Fruit fly (Drosophila melanogaster) whole organism, embryonic: ENCODE results near the gene CG10343.
A peak's percentile ranks its signal among the peaks of the same experiment; 100 is the strongest.

Source experiments
- CG10543 ChIP-seq: fragments of 200-800 bp; sonication (Bioruptor generic); optimal IDR thresholded peaks from 3 replicates; lab custom pipeline; 2017; ENCODE audit warnings: missing biosample characterization, mild to moderate bottlenecking, missing genetic modification characterization, moderate library complexity
- CG14441 ChIP-seq: fragments of 200-800 bp; sonication (Bioruptor generic); IDR thresholded peaks from 2 replicates; pipeline ENCODE4 v1.3.6; 2022; ENCODE audit warnings: missing biosample characterization, missing genetic modification characterization
- CG17568 ChIP-seq: fragments of 200-800 bp; sonication (Bioruptor generic); optimal IDR thresholded peaks from 2 replicates; lab custom pipeline; 2018; ENCODE audit warnings: missing biosample characterization, mild to moderate bottlenecking, missing genetic modification characterization, moderate library complexity
- CG18011 ChIP-seq: fragments of 200-800 bp; sonication (Bioruptor generic); optimal IDR thresholded peaks from 2 replicates; lab custom pipeline; 2017; ENCODE audit warnings: missing biosample characterization, missing genetic modification characterization, mild to moderate bottlenecking, moderate library complexity, missing genotype
- CG18764 ChIP-seq: fragments of 200-800 bp; sonication (Bioruptor generic); optimal IDR thresholded peaks from 3 replicates; lab custom pipeline; 2016; ENCODE audit warnings: missing biosample characterization, missing genetic modification characterization
- CG2120 ChIP-seq: fragments of 200-800 bp; sonication (Bioruptor generic); optimal IDR thresholded peaks from 3 replicates; lab custom pipeline; 2016; ENCODE audit warnings: missing biosample characterization, missing genetic modification characterization
- CG2129 ChIP-seq: fragments of 200-800 bp; sonication (Bioruptor generic); IDR thresholded peaks from 2 replicates; pipeline ENCODE4 v1.3.6; 2022; ENCODE audit warnings: missing biosample characterization, missing genetic modification characterization; ENCODE audit not compliant: partially characterized antibody
- CG31224 ChIP-seq: fragments of 200-800 bp; sonication (Bioruptor generic); IDR thresholded peaks from 2 replicates; pipeline ENCODE4 v1.3.6; 2022; ENCODE audit warnings: missing biosample characterization, missing genetic modification characterization
- CG32772 ChIP-seq: fragments of 200-800 bp; sonication (Bioruptor generic); IDR thresholded peaks from 2 replicates; pipeline ENCODE4 v1.3.6; 2022; ENCODE audit warnings: missing biosample characterization, missing genetic modification characterization
- CG4404 ChIP-seq: fragments of 200-800 bp; sonication (Bioruptor generic); IDR thresholded peaks from 2 replicates; pipeline ENCODE4 v1.3.6; 2022; ENCODE audit warnings: missing biosample characterization, missing genetic modification characterization
- CG6654 ChIP-seq: fragments of 200-800 bp; sonication (Bioruptor generic); optimal IDR thresholded peaks from 2 replicates; lab custom pipeline; 2017; ENCODE audit warnings: missing biosample characterization, mild to moderate bottlenecking, missing genetic modification characterization
- CG6689 ChIP-seq: fragments of 200-800 bp; sonication (Bioruptor generic); IDR thresholded peaks from 2 replicates; pipeline ENCODE4 v1.3.6; 2022; ENCODE audit warnings: missing biosample characterization, missing genetic modification characterization
- CG7556 ChIP-seq: fragments of 200-800 bp; sonication (Bioruptor generic); optimal IDR thresholded peaks from 2 replicates; lab custom pipeline; 2017; ENCODE audit warnings: missing biosample characterization, mild to moderate bottlenecking, missing genetic modification characterization
- CG7928 ChIP-seq: fragments of 200-800 bp; sonication (Bioruptor generic); optimal IDR thresholded peaks from 2 replicates; lab custom pipeline; 2017; ENCODE audit warnings: missing biosample characterization, mild to moderate bottlenecking, missing genetic modification characterization
- CG8765 ChIP-seq: fragments of 200-800 bp; sonication (Bioruptor generic); IDR thresholded peaks from 2 replicates; pipeline ENCODE4 v1.3.6; 2022; ENCODE audit warnings: missing biosample characterization, missing genetic modification characterization
- Chrac-16 ChIP-seq: fragments of 200-800 bp; sonication (Bioruptor generic); optimal IDR thresholded peaks from 3 replicates; lab custom pipeline; 2016; ENCODE audit warnings: missing biosample characterization, missing genetic modification characterization
- HLH4C ChIP-seq: fragments of 200-800 bp; sonication (Bioruptor generic); IDR thresholded peaks from 3 replicates; pipeline ENCODE4 v1.3.6; 2022; ENCODE audit warnings: missing biosample characterization, missing genetic modification characterization; ENCODE audit not compliant: partially characterized antibody
- HmgZ ChIP-seq: fragments of 200-800 bp; sonication (Bioruptor generic); optimal IDR thresholded peaks from 2 replicates; lab custom pipeline; 2018; ENCODE audit warnings: missing biosample characterization, mild to moderate bottlenecking, missing genetic modification characterization
- Nf-YC ChIP-seq: fragments of 200-800 bp; optimal IDR thresholded peaks from 3 replicates; lab custom pipeline; 2019; ENCODE audit warnings: missing biosample characterization, mild to moderate bottlenecking, missing genetic modification characterization, moderate library complexity
- Oaz ChIP-seq: fragments of 200-800 bp; sonication (Bioruptor generic); IDR thresholded peaks from 2 replicates; pipeline ENCODE4 v1.3.6; 2022; ENCODE audit warnings: missing biosample characterization, missing genetic modification characterization
- Poxn ChIP-seq: fragments of 200-800 bp; sonication (Bioruptor generic); IDR thresholded peaks from 2 replicates; pipeline ENCODE4 v1.3.6; 2022; ENCODE audit warnings: missing biosample characterization, missing genetic modification characterization
- Rfx ChIP-seq: fragments of 200-800 bp; sonication (Bioruptor generic); IDR thresholded peaks from 2 replicates; pipeline ENCODE4 v1.3.6; 2022; ENCODE audit warnings: missing biosample characterization, missing genetic modification characterization
- Xrp1 ChIP-seq: fragments of 200-800 bp; sonication (Bioruptor generic); IDR thresholded peaks from 2 replicates; pipeline ENCODE4 v1.3.6; 2022; ENCODE audit warnings: missing biosample characterization, missing genetic modification characterization
- az2 ChIP-seq: fragments of 200-800 bp; sonication (Bioruptor generic); optimal IDR thresholded peaks from 3 replicates; lab custom pipeline; 2016; ENCODE audit warnings: missing biosample characterization, missing genetic modification characterization
- bowl ChIP-seq: fragments of 200-800 bp; sonication (Bioruptor generic); IDR thresholded peaks from 2 replicates; pipeline ENCODE4 v1.3.6; 2022; ENCODE audit warnings: missing biosample characterization, missing genetic modification characterization
- cwo ChIP-seq: fragments of 200-800 bp; sonication (Bioruptor generic); optimal IDR thresholded peaks from 3 replicates; lab custom pipeline; 2017; ENCODE audit warnings: missing biosample characterization, missing genetic modification characterization, mild to moderate bottlenecking, moderate library complexity, missing genetic modification reagents
- da ChIP-seq: fragments of 200-800 bp; sonication (Bioruptor generic); optimal IDR thresholded peaks from 2 replicates; lab custom pipeline; 2016; ENCODE audit warnings: missing biosample characterization, missing genetic modification characterization
- dimm ChIP-seq: fragments of 200-800 bp; sonication (Bioruptor generic); IDR thresholded peaks from 2 replicates; pipeline ENCODE4 v1.3.6; 2022; ENCODE audit warnings: missing biosample characterization, missing genetic modification characterization
- disco-r ChIP-seq: fragments of 200-800 bp; sonication (Bioruptor generic); optimal IDR thresholded peaks from 2 replicates; lab custom pipeline; 2016; ENCODE audit warnings: missing biosample characterization, missing genetic modification characterization
- exex ChIP-seq: fragments of 200-800 bp; sonication (Bioruptor generic); optimal IDR thresholded peaks from 4 replicates; lab custom pipeline; 2018; ENCODE audit warnings: missing biosample characterization, mild to moderate bottlenecking, missing genetic modification characterization, moderate library complexity
- fru ChIP-seq: fragments of >200 bp; optimal IDR thresholded peaks from 2 replicates; lab custom pipeline; 2017
- gem ChIP-seq: fragments of 200-800 bp; sonication (Bioruptor generic); optimal IDR thresholded peaks from 2 replicates; lab custom pipeline; 2019; ENCODE audit warnings: missing biosample characterization, mild to moderate bottlenecking, missing genetic modification characterization, moderate library complexity
- hkb ChIP-seq, 2 experiments: fragments of 200-800 bp in 1 of 2; fragments of >200 bp in 1 of 2; sonication (Bioruptor generic) in 1 of 2; IDR thresholded peaks in 1 of 2; optimal IDR thresholded peaks in 1 of 2; 2 replicates each; pipeline versions ENCODE4 v1.3.6 to Lab custom; 2017 to 2022; ENCODE audit warnings: missing biosample characterization in 1 of 2, missing genetic modification characterization in 1 of 2
- insv ChIP-seq, 2 experiments: fragments of 200-800 bp; sonication (Bioruptor generic); optimal IDR thresholded peaks; 3 replicates each; lab custom pipeline; 2016 to 2018; ENCODE audit warnings: missing biosample characterization in 2 of 2, missing genetic modification characterization in 2 of 2
- inv ChIP-seq: fragments of 200-800 bp; sonication (Bioruptor generic); IDR thresholded peaks from 2 replicates; pipeline ENCODE4 v1.3.6; 2022; ENCODE audit warnings: missing biosample characterization, missing genetic modification characterization; ENCODE audit not compliant: partially characterized antibody
- mirr ChIP-seq: fragments of 200-800 bp; sonication (Bioruptor generic); optimal IDR thresholded peaks from 3 replicates; lab custom pipeline; 2018; ENCODE audit warnings: missing biosample characterization, mild to moderate bottlenecking, missing genetic modification characterization
- nerfin-1 ChIP-seq: fragments of 200-800 bp; sonication (Bioruptor generic); optimal IDR thresholded peaks from 3 replicates; lab custom pipeline; 2019; ENCODE audit warnings: missing biosample characterization, mild to moderate bottlenecking, missing genetic modification characterization, moderate library complexity
- odd ChIP-seq: fragments of 200-800 bp; sonication (Bioruptor generic); optimal IDR thresholded peaks from 2 replicates; lab custom pipeline; 2017; ENCODE audit warnings: missing biosample characterization, mild to moderate bottlenecking, missing genetic modification characterization
- otp ChIP-seq: fragments of 200-800 bp; sonication (Bioruptor generic); IDR thresholded peaks from 3 replicates; pipeline ENCODE4, ENCODE4 v1.3.6; 2022; ENCODE audit warnings: missing biosample characterization, missing genetic modification characterization
- pan ChIP-seq, 4 experiments: fragments of >200 bp in 3 of 4; fragments of 200-800 bp in 1 of 4; sonication (Bioruptor generic) in 1 of 4; optimal IDR thresholded peaks in 3 of 4; IDR thresholded peaks in 1 of 4; 2 replicates each; pipeline versions ENCODE4 v1.3.6 to Lab custom; 2017 to 2022; ENCODE audit warnings: missing biosample characterization in 2 of 4, missing genetic modification characterization in 2 of 4, mixed read lengths in 1 of 4
- pfk ChIP-seq: fragments of 200-800 bp; sonication (Bioruptor generic); optimal IDR thresholded peaks from 2 replicates; lab custom pipeline; 2018; ENCODE audit warnings: missing biosample characterization, mild to moderate bottlenecking, missing genetic modification characterization, moderate library complexity
- pho ChIP-seq: fragments of 200-800 bp; sonication (Bioruptor generic); optimal IDR thresholded peaks from 2 replicates; lab custom pipeline; 2016; ENCODE audit warnings: missing biosample characterization, missing genetic modification characterization
- psq ChIP-seq: fragments of 200-800 bp; sonication (Bioruptor generic); optimal IDR thresholded peaks from 2 replicates; lab custom pipeline; 2017; ENCODE audit warnings: missing biosample characterization, missing genetic modification characterization
- seq ChIP-seq: fragments of 200-800 bp; sonication (Bioruptor generic); IDR thresholded peaks from 2 replicates; pipeline ENCODE4 v1.3.6; 2022; ENCODE audit warnings: missing biosample characterization, missing genetic modification characterization
- sim ChIP-seq: fragments of 200-800 bp; sonication (Bioruptor generic); IDR thresholded peaks from 2 replicates; pipeline ENCODE4 v1.3.6; 2022; ENCODE audit warnings: missing biosample characterization, missing genetic modification characterization
- slbo ChIP-seq: fragments of 200-800 bp; sonication (Bioruptor generic); IDR thresholded peaks from 2 replicates; pipeline ENCODE4 v1.3.6; 2022; ENCODE audit warnings: missing biosample characterization, missing genetic modification characterization
- ssp ChIP-seq: fragments of 200-800 bp; sonication (Bioruptor generic); IDR thresholded peaks from 2 replicates; pipeline ENCODE4 v1.3.6; 2022; ENCODE audit warnings: missing biosample characterization, missing genetic modification characterization
- trh ChIP-seq: fragments of 200-800 bp; sonication (Bioruptor generic); optimal IDR thresholded peaks from 2 replicates; lab custom pipeline; 2016; ENCODE audit warnings: missing biosample characterization, missing genetic modification characterization
- zf30C ChIP-seq: fragments of 200-800 bp; sonication (Bioruptor generic); optimal IDR thresholded peaks from 3 replicates; lab custom pipeline; 2018; ENCODE audit warnings: missing biosample characterization, mild to moderate bottlenecking, missing genetic modification characterization

Gene CG10343

dm6 chr2L:18708239-18708891 is 5.1 kb downstream of the CG10343 start, which contains the start of the genes Faf2 and Grip71 (continued):
- peak; percentile 81 for TF ChIP-seq Nf-YC (tag; lab: Kevin White, UChicago)
- peak; percentile 95 for TF ChIP-seq CG4404 (GFP tag; lab: Robert Waterston, UW)
- peak; percentile 40 for TF ChIP-seq disco-r
- TF ChIP-seq pfk (GFP tag; lab: Kevin White, UChicago) = no peak
- no peak for TF ChIP-seq CG2129 (GFP tag; lab: Robert Waterston, UW)
- TF ChIP-seq CG17568 (GFP tag; lab: Kevin White, UChicago) = no peak
- TF ChIP-seq CG2120 (GFP tag; lab: Kevin White, UChicago) = peak; percentile 94
- peak; percentile 89 for TF ChIP-seq Oaz (GFP tag; lab: Robert Waterston, UW)
- peak; percentile 94 for TF ChIP-seq HmgZ
- peak; percentile 97 for TF ChIP-seq CG32772 (GFP tag; lab: Robert Waterston, UW)
- peak; percentile 78 for TF ChIP-seq CG7556 (GFP tag; lab: Kevin White, UChicago)
- peak; percentile 96 for TF ChIP-seq gem (tag; lab: Kevin White, UChicago)
- TF ChIP-seq az2 (GFP tag; lab: Kevin White, UChicago) = peak; percentile 91
- peak; percentile 69 for TF ChIP-seq CG7928 (GFP tag; lab: Kevin White, UChicago)
- peak; percentile 84 for TF ChIP-seq Poxn (GFP tag; lab: Robert Waterston, UW)
- TF ChIP-seq CG6689 = peak; percentile 95
- TF ChIP-seq CG10543 = peak; percentile 84
- peak; percentile 90 for TF ChIP-seq seq
- peak; percentile 93 for TF ChIP-seq CG18764
- TF ChIP-seq bowl (GFP tag; lab: Robert Waterston, UW) = peak; percentile 75; the same call in 1 of the 2 replicates
- TF ChIP-seq da (GFP tag; lab: Kevin White, UChicago) = peak; percentile 59
- peak; percentile 1 for TF ChIP-seq odd (GFP tag; lab: Kevin White, UChicago)
- peak in 1 of 2 experiments; percentile 59 for TF ChIP-seq insv (GFP tag; optimal IDR thresholded peaks at IDR 0.05; lab: Kevin White, UChicago)
- peak; percentile 35 for TF ChIP-seq CG6654 (GFP tag; lab: Kevin White, UChicago)
- TF ChIP-seq pho (GFP tag; lab: Kevin White, UChicago) = peak; percentile 91
- peak; percentile 82 for TF ChIP-seq nerfin-1 (tag; lab: Kevin White, UChicago)
- peak; percentile 97 for TF ChIP-seq Rfx (GFP tag; lab: Robert Waterston, UW)
- TF ChIP-seq fru (lab: Kevin White, UChicago) = no peak
- TF ChIP-seq HLH4C = 0 out of 3 replicates have a peak, but pooled peaks have one; percentile 31
- peak; percentile 54 for TF ChIP-seq CG18011
- peak; percentile 94 for TF ChIP-seq Chrac-16 (GFP tag; lab: Kevin White, UChicago)
- no peak for TF ChIP-seq pan (optimal IDR thresholded peaks at IDR 0.05; lab: Kevin White, UChicago)
- peak in 1 of 2 experiments; percentile 95 for TF ChIP-seq pan (GFP tag; optimal IDR thresholded peaks at IDR 0.05 in 1 of 2, IDR thresholded peaks at IDR 0.05 in 1 of 2)
- TF ChIP-seq sim (GFP tag; lab: Robert Waterston, UW) = peak; percentile 55
- no peak for TF ChIP-seq exex (tag; lab: Kevin White, UChicago)
- peak; percentile 63 for TF ChIP-seq mirr (GFP tag; lab: Kevin White, UChicago)
- TF ChIP-seq inv (GFP tag; lab: Robert Waterston, UW) = no peak; the same call in 1 of the 2 replicates
- peak; percentile 93 for TF ChIP-seq otp
- TF ChIP-seq ssp (GFP tag; lab: Robert Waterston, UW) = peak; percentile 99
- TF ChIP-seq CG14441 (GFP tag; lab: Robert Waterston, UW) = peak; percentile 97
- TF ChIP-seq hkb (optimal IDR thresholded peaks at IDR 0.05; lab: Kevin White, UChicago) = peak; percentile 88
- peak; percentile 91 for TF ChIP-seq hkb (GFP tag; IDR thresholded peaks at IDR 0.05; lab: Robert Waterston, UW)
- TF ChIP-seq psq = peak; percentile 77
- TF ChIP-seq cwo (GFP tag; lab: Kevin White, UChicago) = peak; percentile 17
- peak; percentile 91 for TF ChIP-seq CG8765 (GFP tag; lab: Robert Waterston, UW)
- peak; percentile 98 for TF ChIP-seq slbo (GFP tag; lab: Robert Waterston, UW)
- peak; percentile 82 for TF ChIP-seq dimm
- peak; percentile 91 for TF ChIP-seq CG31224 (GFP tag; lab: Robert Waterston, UW)
- TF ChIP-seq trh (GFP tag; lab: Kevin White, UChicago) = peak; percentile 85
- TF ChIP-seq zf30C (GFP tag; lab: Kevin White, UChicago) = no peak
- TF ChIP-seq Xrp1 (GFP tag; lab: Robert Waterston, UW) = peak; percentile 94
